Worm (Caenorhabditis elegans) whole organism, L4/young adult: Measurements from ENCODE around the gene R05F9.7.
"Not testable (repeated sequence)": the region's sequence is repeated elsewhere in the genome, so short reads cannot be mapped to it uniquely, and the experiment has no call there.

Experiments
- W03F9.2 ChIP-seq: fragments of 150-350 bp; optimal IDR thresholded peaks from 2 replicates; lab custom pipeline; 2014; ENCODE audit warnings: missing biosample characterization, missing genetic modification characterization
- him-1 ChIP-seq: sonication (generic microtip); optimal IDR thresholded peaks from 2 replicates; lab custom pipeline; 2016; ENCODE audit warnings: missing genotype, missing genetic modification reagents, missing genetic modification characterization, missing compliant biosample characterization

- TF ChIP-seq him-1, W03F9.2 (tag; lab: Kevin White, UChicago): not testable (repeated sequence)
Measured at ce11 chrII:4903696-4904095, 17.6 kb downstream of the R05F9.7 start, which contains the start of gene sgt-1.
